Worm (Caenorhabditis elegans): ENCODE data around the gene ZK218.7.

ZK218.7 gene

DNA sequence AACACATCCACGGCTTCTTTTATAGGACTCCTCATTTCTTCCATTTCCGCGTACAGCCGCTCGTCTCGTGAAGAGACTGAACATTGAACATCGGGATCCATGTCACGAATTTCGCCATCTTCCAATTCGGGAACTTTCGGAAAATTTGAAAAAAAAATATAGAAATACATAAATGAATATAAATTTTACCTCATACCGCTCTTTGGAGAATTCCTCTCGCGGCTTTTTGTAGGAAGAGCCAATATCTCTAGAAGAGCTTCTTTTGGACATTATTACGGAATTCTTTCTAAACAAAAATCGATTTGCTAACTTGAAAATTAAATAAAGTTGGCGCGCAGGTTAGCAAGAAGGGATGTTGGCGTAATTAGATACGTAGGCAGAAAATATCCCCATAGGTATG lies 22.9 kb upstream of the ZK218.7 start, which contains the start of gene T05E12.9:
Gene T05E12.9, minus strand, starts transcription at position 101 of the 400 bp plus-strand sequence.
- TF ChIP-seq fkh-10 (GFP tag; optimal IDR thresholded peaks at IDR 0.05), result no peak
- no peak for TF ChIP-seq F13H6.1 (tag; optimal IDR thresholded peaks at IDR 0.05)
- TF ChIP-seq nfya-1 (tag; optimal IDR thresholded peaks at IDR 0.05), result no peak
- TF ChIP-seq syd-9 (tag; optimal IDR thresholded peaks at IDR 0.05), result no peak
- no peak for TF ChIP-seq ceh-18 (tag; optimal IDR thresholded peaks at IDR 0.05)
- TF ChIP-seq mec-3 (tag; optimal IDR thresholded peaks at IDR 0.05; ENCODE audit: borderline replicate concordance), result no peak
- no peak for TF ChIP-seq nhr-232 (tag; optimal IDR thresholded peaks at IDR 0.05)
- no peak for TF ChIP-seq ceh-9 (tag; optimal IDR thresholded peaks at IDR 0.05)
- no peak for TF ChIP-seq hlh-6 (tag; optimal IDR thresholded peaks at IDR 0.05)
- TF ChIP-seq ceh-48 (tag; optimal IDR thresholded peaks at IDR 0.05), result no peak
- TF ChIP-seq pag-3 (tag; optimal IDR thresholded peaks at IDR 0.05; ENCODE audit: borderline replicate concordance), result no peak
- no peak for TF ChIP-seq elt-4 (tag; optimal IDR thresholded peaks at IDR 0.05)

DNA sequence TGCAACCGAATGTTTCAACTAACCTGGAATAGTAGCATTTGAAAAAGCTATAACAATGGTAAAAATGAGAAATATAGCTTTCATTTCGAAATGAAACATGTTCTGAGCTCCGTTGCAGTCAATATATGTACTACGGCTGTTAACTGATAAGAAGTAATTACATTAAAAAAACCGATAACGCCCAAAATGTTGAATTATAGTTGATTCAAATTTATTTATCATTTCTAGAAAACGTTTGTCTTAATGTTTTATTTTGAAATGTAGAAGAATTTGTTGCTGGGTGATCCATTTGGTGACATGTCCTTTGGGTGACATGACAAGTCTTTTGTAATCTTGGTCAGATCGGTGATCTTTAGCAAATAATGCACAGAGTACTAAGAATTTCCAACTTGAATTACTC lies 16.2 kb upstream of the ZK218.7 start, which contains the start of gene T05E12.6:
Gene T05E12.6, minus strand, starts transcription at position 101 of the 400 bp plus-strand sequence.
- TF ChIP-seq fkh-10 (GFP tag; optimal IDR thresholded peaks at IDR 0.05) (no peak), pha-2 (tag; optimal IDR thresholded peaks at IDR 0.05) (no peak), sox-2 (GFP tag; IDR thresholded peaks at IDR 0.05) (no peak), che-1 (tag; optimal IDR thresholded peaks at IDR 0.05) (no peak), mec-3 (tag; optimal IDR thresholded peaks at IDR 0.05; ENCODE audit: borderline replicate concordance) (no peak), ref-2 (tag; optimal IDR thresholded peaks at IDR 0.05) (no peak), dve-1 (tag; optimal IDR thresholded peaks at IDR 0.05) (no peak), pax-1 (tag; optimal IDR thresholded peaks at IDR 0.05) (no peak), nhr-232 (tag; optimal IDR thresholded peaks at IDR 0.05) (no peak), tbx-2 (tag; optimal IDR thresholded peaks at IDR 0.05) (no peak), ets-4 (tag; optimal IDR thresholded peaks at IDR 0.05) (no peak), sox-4 (tag; optimal IDR thresholded peaks at IDR 0.05) (no peak), T23F11.4 (GFP tag; optimal IDR thresholded peaks at IDR 0.05) (no peak), elt-2 (tag; optimal IDR thresholded peaks at IDR 0.05) (no peak)

DNA sequence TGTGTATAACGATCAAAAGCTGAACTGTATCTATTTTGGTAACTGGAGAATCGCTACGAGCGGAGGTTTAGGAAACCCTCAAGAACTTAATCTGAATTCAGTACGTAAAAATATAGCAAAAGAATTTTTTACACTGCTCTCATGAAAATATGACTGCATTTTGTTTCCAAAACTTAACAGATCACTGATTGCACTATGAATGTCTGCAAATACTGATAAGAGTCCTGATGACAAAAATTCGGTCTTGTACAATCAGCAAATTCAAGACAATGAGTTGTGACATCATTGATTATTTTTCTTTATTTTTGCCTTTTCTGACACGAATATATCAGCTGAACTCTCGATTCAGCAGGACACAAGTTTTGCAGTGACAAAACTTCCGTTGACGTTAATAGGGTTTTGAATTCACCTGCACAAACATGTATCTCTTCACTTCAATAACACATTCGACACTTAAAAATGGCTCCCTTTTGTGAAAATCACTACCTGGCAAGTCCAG lies 15.6 kb upstream of the ZK218.7 start, which contains the start of gene srh-237:
Gene srh-237, plus strand, starts transcription at position 449 of the 499 bp plus-strand sequence.
- TF ChIP-seq C38D4.7 (GFP tag; optimal IDR thresholded peaks at IDR 0.05) (no peak), ceh-31 (tag; optimal IDR thresholded peaks at IDR 0.05) (no peak), ama-1 (optimal IDR thresholded peaks at IDR 0.05) (no peak), eyg-1 (tag; optimal IDR thresholded peaks at IDR 0.05) (no peak), C08G9.2 (tag; optimal IDR thresholded peaks at IDR 0.05) (no peak), pag-3 (tag; optimal IDR thresholded peaks at IDR 0.05; ENCODE audit: borderline replicate concordance) (no peak), hlh-15 (tag; optimal IDR thresholded peaks at IDR 0.05) (no peak), sdc-2 (tag; optimal IDR thresholded peaks at IDR 0.05) (no peak), ceh-22 (tag; optimal IDR thresholded peaks at IDR 0.05) (no peak), ceh-6 (GFP tag; optimal IDR thresholded peaks at IDR 0.05) (no peak), ztf-16 (tag; optimal IDR thresholded peaks at IDR 0.05) (no peak)

DNA sequence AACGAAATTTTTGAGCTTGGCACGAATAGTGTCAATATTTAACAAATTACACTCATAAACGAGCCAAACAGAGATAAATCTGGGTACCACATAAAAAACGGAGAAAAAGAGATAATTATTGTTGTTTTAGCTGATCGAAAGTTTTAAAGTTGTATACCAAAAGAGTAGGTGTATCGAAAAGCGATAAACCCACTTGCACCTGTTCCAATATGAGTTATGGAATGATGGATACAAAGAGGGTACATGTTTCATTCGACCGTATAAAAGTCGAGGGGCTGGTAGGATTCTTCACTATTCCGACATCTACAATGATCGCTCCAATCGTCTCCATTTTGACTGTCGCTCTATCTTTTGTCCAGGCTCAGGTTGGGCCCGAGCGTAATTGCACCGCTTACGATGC lies 13.3 kb upstream of the ZK218.7 start, which contains the start of gene ZK218.1:
Gene ZK218.1, plus strand, starts transcription at position 301 of the 400 bp plus-strand sequence.
- TF ChIP-seq nfya-1 (tag; optimal IDR thresholded peaks at IDR 0.05) (no peak), elt-2 (tag; optimal IDR thresholded peaks at IDR 0.05) (no peak), hlh-8 (tag; optimal IDR thresholded peaks at IDR 0.05) (no peak), hlh-6 (tag; optimal IDR thresholded peaks at IDR 0.05) (no peak), lim-6 (tag; optimal IDR thresholded peaks at IDR 0.05) (no peak), hlh-15 (tag; optimal IDR thresholded peaks at IDR 0.05) (no peak), sdc-2 (tag; optimal IDR thresholded peaks at IDR 0.05) (no peak), sox-4 (tag; optimal IDR thresholded peaks at IDR 0.05) (no peak), tbx-2 (tag; optimal IDR thresholded peaks at IDR 0.05) (no peak), ceh-30 (tag; optimal IDR thresholded peaks at IDR 0.05) (no peak), nhr-232 (tag; optimal IDR thresholded peaks at IDR 0.05) (no peak), T23F11.4 (GFP tag; optimal IDR thresholded peaks at IDR 0.05) (no peak), syd-9 (tag; optimal IDR thresholded peaks at IDR 0.05) (no peak), ceh-2 (tag; optimal IDR thresholded peaks at IDR 0.05) (no peak), fax-1 (tag; optimal IDR thresholded peaks at IDR 0.05) (no peak), madf-2 (tag; optimal IDR thresholded peaks at IDR 0.05) (no peak)
